Fruit fly (Drosophila melanogaster): Measurements from ENCODE around the gene Pfdn5.

Pfdn5 gene

DNA sequence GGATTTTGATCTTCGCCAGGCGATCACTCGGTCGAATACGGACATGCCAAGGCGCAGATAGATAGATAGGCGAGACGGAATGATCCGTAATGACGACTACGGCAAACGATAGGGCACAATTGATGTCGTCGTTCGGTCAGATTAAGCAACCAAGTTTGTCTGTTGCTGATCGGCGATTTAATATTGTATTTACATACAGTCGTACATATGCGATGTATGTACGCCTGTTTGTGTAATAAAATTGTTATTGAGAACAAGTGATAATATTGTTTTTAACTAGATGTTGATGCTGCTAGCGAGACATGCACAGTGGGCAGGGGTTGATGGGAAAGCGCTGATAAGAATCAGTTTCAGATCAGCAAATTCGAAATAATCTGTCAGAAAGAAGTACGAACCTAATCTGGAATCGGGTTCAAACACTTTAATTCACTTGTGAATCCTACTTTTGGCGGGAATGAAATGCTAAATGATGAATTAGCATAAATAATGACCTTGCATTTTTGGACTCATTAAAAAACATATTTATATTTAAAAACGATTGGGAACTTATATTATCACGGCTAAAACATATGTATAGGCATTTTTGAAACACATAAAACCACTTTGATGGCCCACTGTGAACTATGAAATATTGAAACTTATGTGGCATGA, 31.4 kb upstream of the Pfdn5 start (continued):
- no peak for TF ChIP-seq dmrt11E (tag; optimal IDR thresholded peaks at IDR 0.05)
- TF ChIP-seq ems (GFP tag; optimal IDR thresholded peaks at IDR 0.05) = no peak
- TF ChIP-seq CG11723 (GFP tag; optimal IDR thresholded peaks at IDR 0.05) = no peak
- peak; percentile 6 for TF ChIP-seq grau (tag; optimal IDR thresholded peaks at IDR 0.05)
- no peak for TF ChIP-seq pfk (GFP tag; optimal IDR thresholded peaks at IDR 0.05)
- no peak for TF ChIP-seq CG10274 (GFP tag; optimal IDR thresholded peaks at IDR 0.05)
- TF ChIP-seq lola (GFP tag; optimal IDR thresholded peaks at IDR 0.05) = peak in 1 of 3 experiments; percentile 5
- TF ChIP-seq wek (GFP tag; optimal IDR thresholded peaks at IDR 0.05) = no peak
- TF ChIP-seq Camta (GFP tag; optimal IDR thresholded peaks at IDR 0.05) = no peak
- no peak for TF ChIP-seq Ets97D (GFP tag; optimal IDR thresholded peaks at IDR 0.05)
- peak; percentile 0 for TF ChIP-seq CG12659 (GFP tag; optimal IDR thresholded peaks at IDR 0.05)
- peak; percentile 6 for TF ChIP-seq CG16815 (GFP tag; optimal IDR thresholded peaks at IDR 0.05)
- TF ChIP-seq usp (GFP tag; optimal IDR thresholded peaks at IDR 0.05) = no peak
- peak; percentile 32 for TF ChIP-seq CG30403 (GFP tag; optimal IDR thresholded peaks at IDR 0.05)
- peak; percentile 15 for TF ChIP-seq CG9727 (GFP tag; optimal IDR thresholded peaks at IDR 0.05)
- TF ChIP-seq CG2678 (tag; optimal IDR thresholded peaks at IDR 0.05) = peak; percentile 33
- no peak for TF ChIP-seq CG4424 (GFP tag; optimal IDR thresholded peaks at IDR 0.05)
- peak; percentile 36 for TF ChIP-seq Med (GFP tag)
- TF ChIP-seq phol (tag; optimal IDR thresholded peaks at IDR 0.05) = peak; percentile 26
- TF ChIP-seq ara (GFP tag; IDR thresholded peaks at IDR 0.05) = 0 out of 2 replicates have a peak, but pooled peaks have one; percentile 23
- peak; percentile 24 for TF ChIP-seq CG15514 (GFP tag; optimal IDR thresholded peaks at IDR 0.05)
- peak; percentile 20 for TF ChIP-seq nmo (GFP tag; optimal IDR thresholded peaks at IDR 0.05)
- peak; percentile 37 for TF ChIP-seq CG7839 (tag; optimal IDR thresholded peaks at IDR 0.05)
- TF ChIP-seq Abd-B (GFP tag; optimal IDR thresholded peaks at IDR 0.05) = no peak
- peak; percentile 84 for TF ChIP-seq CG34376 (GFP tag; optimal IDR thresholded peaks at IDR 0.05)
- no peak for TF ChIP-seq CG15073 (GFP tag; optimal IDR thresholded peaks at IDR 0.05)
- no peak for TF ChIP-seq dimm (GFP tag; IDR thresholded peaks at IDR 0.05)
- TF ChIP-seq Ssrp (tag; optimal IDR thresholded peaks at IDR 0.05) = peak; percentile 20
- no peak for TF ChIP-seq NfI (GFP tag; optimal IDR thresholded peaks at IDR 0.05)
- TF ChIP-seq CG11695 (GFP tag; IDR thresholded peaks at IDR 0.05) = 0 out of 3 replicates have a peak, but pooled peaks have one; percentile 40
- TF ChIP-seq eve (GFP tag; optimal IDR thresholded peaks at IDR 0.05) = no peak
- TF ChIP-seq Bgb (GFP tag; IDR thresholded peaks at IDR 0.05; ENCODE audit: partially characterized antibody) = no peak
- TF ChIP-seq bcd (GFP tag; optimal IDR thresholded peaks at IDR 0.05) = peak; percentile 12

DNA sequence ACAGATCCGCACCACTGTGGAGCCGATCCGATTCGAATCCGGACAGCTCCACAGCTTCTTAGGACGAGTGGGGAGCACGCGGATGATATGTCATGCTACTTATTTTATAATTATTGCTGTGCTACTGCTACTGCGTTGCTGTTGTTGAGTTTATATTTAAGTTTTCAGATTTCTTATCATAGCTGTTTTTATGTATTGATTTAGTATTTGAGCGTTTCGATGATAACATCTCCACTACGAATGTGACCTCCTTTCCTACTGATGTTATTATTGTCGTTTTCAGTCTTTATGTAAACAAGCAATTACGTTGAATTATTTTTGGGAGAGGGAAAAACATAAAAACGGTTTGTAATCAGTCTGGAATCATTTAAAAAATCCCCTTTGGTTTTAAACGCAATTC, 30.8 kb upstream of the Pfdn5 start:
- no peak for TF ChIP-seq gce (GFP tag; IDR thresholded peaks at IDR 0.05)
- TF ChIP-seq Pdp1 (GFP tag; optimal IDR thresholded peaks at IDR 0.05) = peak in 1 of 2 experiments; percentile 67
- no peak for TF ChIP-seq CG3163 (GFP tag; optimal IDR thresholded peaks at IDR 0.05)
- TF ChIP-seq CG7372 (GFP tag; IDR thresholded peaks at IDR 0.05) = no peak
- no peak for TF ChIP-seq TFAM (GFP tag; optimal IDR thresholded peaks at IDR 0.05)
- TF ChIP-seq CG11723 (GFP tag; optimal IDR thresholded peaks at IDR 0.05) = no peak
- no peak for TF ChIP-seq Hmx (GFP tag; optimal IDR thresholded peaks at IDR 0.05)
- TF ChIP-seq jing (GFP tag; optimal IDR thresholded peaks at IDR 0.05) = no peak
- peak; percentile 51 for TF ChIP-seq exex (tag; optimal IDR thresholded peaks at IDR 0.05)
- TF ChIP-seq Sin3A (optimal IDR thresholded peaks at IDR 0.05) = no peak
- no peak for TF ChIP-seq MESR4 (GFP tag; optimal IDR thresholded peaks at IDR 0.05)
- peak; percentile 59 for TF ChIP-seq grn (GFP tag; optimal IDR thresholded peaks at IDR 0.05)
- peak; percentile 98 for TF ChIP-seq CG34376 (GFP tag; optimal IDR thresholded peaks at IDR 0.05)

All from whole organism, embryonic.